Fruit fly (Drosophila melanogaster) whole organism, embryonic: Measurements from ENCODE around the gene CG45076.

Source experiments
- Ada2b ChIP-seq: fragments of 200-800 bp; sonication (Bioruptor generic); IDR thresholded peaks from 2 replicates; pipeline ENCODE4 v1.3.6; 2022; ENCODE audit warnings: missing biosample characterization, missing genetic modification characterization
- Aef1 ChIP-seq: fragments of 200-800 bp; sonication (Bioruptor generic); IDR thresholded peaks from 3 replicates; pipeline ENCODE4 v1.3.6; 2022; ENCODE audit warnings: missing biosample characterization, missing genetic modification characterization
- BEAF-32 ChIP-seq: fragments of 200-800 bp; sonication (Bioruptor generic); optimal IDR thresholded peaks from 3 replicates; lab custom pipeline; 2017; ENCODE audit warnings: missing biosample characterization, missing genetic modification characterization, mild to moderate bottlenecking, moderate library complexity, missing genetic modification reagents
- CG10654 ChIP-seq: fragments of 200-800 bp; sonication (Bioruptor generic); optimal IDR thresholded peaks from 2 replicates; lab custom pipeline; 2016; ENCODE audit warnings: missing biosample characterization, missing genetic modification characterization
- CG10979 ChIP-seq: fragments of 200-800 bp; sonication (Bioruptor generic); optimal IDR thresholded peaks from 2 replicates; lab custom pipeline; 2018; ENCODE audit warnings: missing biosample characterization, mild to moderate bottlenecking, missing genetic modification characterization, moderate library complexity
- CG11093 ChIP-seq: fragments of 200-800 bp; sonication (Bioruptor generic); IDR thresholded peaks from 3 replicates; pipeline ENCODE4 v1.3.6; 2022; ENCODE audit warnings: missing biosample characterization, missing genetic modification characterization
- CG12104 ChIP-seq: fragments of 200-800 bp; sonication (Bioruptor generic); optimal IDR thresholded peaks from 3 replicates; lab custom pipeline; 2016; ENCODE audit warnings: missing biosample characterization, missing genetic modification characterization
- CG12299 ChIP-seq: fragments of 200-800 bp; sonication (Bioruptor generic); optimal IDR thresholded peaks from 2 replicates; lab custom pipeline; 2018; ENCODE audit warnings: missing biosample characterization, mild to moderate bottlenecking, missing genetic modification characterization
- CG12659 ChIP-seq: fragments of 200-800 bp; sonication (Bioruptor generic); optimal IDR thresholded peaks from 3 replicates; lab custom pipeline; 2017; ENCODE audit warnings: mild to moderate bottlenecking, missing biosample characterization, missing genetic modification reagents, missing genetic modification characterization
- CG13624 ChIP-seq: fragments of 200-800 bp; sonication (Bioruptor generic); optimal IDR thresholded peaks from 2 replicates; lab custom pipeline; 2016; ENCODE audit warnings: missing biosample characterization, missing genetic modification characterization
- CG14667 ChIP-seq: fragments of 200-800 bp; sonication (Bioruptor generic); IDR thresholded peaks from 2 replicates; pipeline ENCODE4 v1.3.6; 2022; ENCODE audit warnings: missing biosample characterization, missing genetic modification characterization
- CG15479 ChIP-seq: fragments of 200-800 bp; sonication (Bioruptor generic); optimal IDR thresholded peaks from 3 replicates; lab custom pipeline; 2019; ENCODE audit warnings: missing biosample characterization, mild to moderate bottlenecking, missing genetic modification characterization, moderate library complexity
- CG1603 ChIP-seq: fragments of 200-800 bp; sonication (Bioruptor generic); optimal IDR thresholded peaks from 2 replicates; lab custom pipeline; 2019; ENCODE audit warnings: missing biosample characterization, mild to moderate bottlenecking, missing genetic modification characterization, moderate library complexity
- CG2120 ChIP-seq: fragments of 200-800 bp; sonication (Bioruptor generic); optimal IDR thresholded peaks from 3 replicates; lab custom pipeline; 2016; ENCODE audit warnings: missing biosample characterization, missing genetic modification characterization
- CG2129 ChIP-seq: fragments of 200-800 bp; sonication (Bioruptor generic); IDR thresholded peaks from 2 replicates; pipeline ENCODE4 v1.3.6; 2022; ENCODE audit warnings: missing biosample characterization, missing genetic modification characterization; ENCODE audit not compliant: partially characterized antibody
- CG2202 ChIP-seq: fragments of 200-800 bp; sonication (Bioruptor generic); optimal IDR thresholded peaks from 2 replicates; lab custom pipeline; 2018; ENCODE audit warnings: missing biosample characterization, mild to moderate bottlenecking, missing genetic modification characterization
- CG2875 ChIP-seq: fragments of 200-800 bp; sonication (Bioruptor generic); optimal IDR thresholded peaks from 2 replicates; lab custom pipeline; 2017; ENCODE audit warnings: missing biosample characterization, mild to moderate bottlenecking, missing genetic modification characterization, missing genetic modification reagents
- CG4617 ChIP-seq: fragments of 200-800 bp; sonication (Bioruptor generic); optimal IDR thresholded peaks from 3 replicates; lab custom pipeline; 2016; ENCODE audit warnings: missing biosample characterization, missing genetic modification characterization, borderline replicate concordance
- CG5245 ChIP-seq: fragments of 200-800 bp; sonication (Bioruptor generic); optimal IDR thresholded peaks from 3 replicates; lab custom pipeline; 2016; ENCODE audit warnings: missing biosample characterization, missing genetic modification characterization
- CG6254 ChIP-seq: fragments of 200-800 bp; sonication (Bioruptor generic); optimal IDR thresholded peaks from 3 replicates; lab custom pipeline; 2017; ENCODE audit warnings: mild to moderate bottlenecking, missing biosample characterization, missing genetic modification reagents, missing genetic modification characterization
- CG7271 ChIP-seq: fragments of 200-800 bp; sonication (Bioruptor generic); optimal IDR thresholded peaks from 2 replicates; lab custom pipeline; 2018; ENCODE audit warnings: missing biosample characterization, mild to moderate bottlenecking, missing genetic modification characterization, moderate library complexity
- CG8924 ChIP-seq: fragments of 200-800 bp; optimal IDR thresholded peaks from 3 replicates; lab custom pipeline; 2019; ENCODE audit warnings: missing biosample characterization, mild to moderate bottlenecking, missing genetic modification characterization, moderate library complexity
- Camta ChIP-seq: fragments of 200-800 bp; sonication (Bioruptor generic); optimal IDR thresholded peaks from 2 replicates; lab custom pipeline; 2016; ENCODE audit warnings: missing biosample characterization, missing genetic modification characterization
- Eip74EF ChIP-seq, 2 experiments: fragments of 200-800 bp in 1 of 2; fragments of >200 bp in 1 of 2; sonication (Bioruptor generic) in 1 of 2; optimal IDR thresholded peaks; 2 replicates each; lab custom pipeline; 2017 to 2019; ENCODE audit warnings: missing biosample characterization in 2 of 2, missing genetic modification characterization in 2 of 2, mild to moderate bottlenecking in 1 of 2, moderate library complexity in 1 of 2
- Fer1 ChIP-seq: fragments of 200-800 bp; sonication (Bioruptor generic); optimal IDR thresholded peaks from 2 replicates; lab custom pipeline; 2017; ENCODE audit warnings: missing biosample characterization, mild to moderate bottlenecking, missing genetic modification characterization
- Fer2 ChIP-seq: fragments of 200-800 bp; sonication (Bioruptor generic); optimal IDR thresholded peaks from 2 replicates; lab custom pipeline; 2018; ENCODE audit warnings: missing biosample characterization, mild to moderate bottlenecking, missing genetic modification characterization, moderate library complexity
- Sry-δ ChIP-seq: fragments of 200-800 bp; sonication (Bioruptor generic); optimal IDR thresholded peaks from 2 replicates; lab custom pipeline; 2016; ENCODE audit warnings: missing biosample characterization, missing genetic modification characterization
- Xbp1 ChIP-seq: fragments of 200-800 bp; sonication (Bioruptor generic); optimal IDR thresholded peaks from 3 replicates; lab custom pipeline; 2016; ENCODE audit warnings: missing biosample characterization, mild to moderate bottlenecking, missing genetic modification characterization
- cg ChIP-seq: fragments of 200-800 bp; sonication (Bioruptor generic); optimal IDR thresholded peaks from 3 replicates; lab custom pipeline; 2019; ENCODE audit warnings: missing biosample characterization, mild to moderate bottlenecking, missing genetic modification characterization, moderate library complexity
- corto ChIP-seq: fragments of 200-800 bp; sonication (Bioruptor generic); optimal IDR thresholded peaks from 2 replicates; lab custom pipeline; 2016; ENCODE audit warnings: missing biosample characterization, mild to moderate bottlenecking, missing genetic modification characterization, moderate library complexity
- dan ChIP-seq: fragments of 200-800 bp; sonication (Bioruptor generic); IDR thresholded peaks from 2 replicates; pipeline ENCODE4 v1.3.6; 2022; ENCODE audit warnings: missing biosample characterization, missing genetic modification characterization
- dpn ChIP-seq, 2 experiments: fragments of 200-800 bp; sonication (Bioruptor generic); optimal IDR thresholded peaks; 3 replicates each; lab custom pipeline; 2016; ENCODE audit warnings: missing biosample characterization in 2 of 2, missing genetic modification characterization in 2 of 2
- ftz-f1 ChIP-seq: fragments of 200-800 bp; sonication (Bioruptor generic); optimal IDR thresholded peaks from 2 replicates; lab custom pipeline; 2016; ENCODE audit warnings: missing biosample characterization, missing genetic modification characterization
- gro ChIP-seq: fragments of 200-800 bp; sonication (Bioruptor generic); optimal IDR thresholded peaks from 2 replicates; lab custom pipeline; 2016; ENCODE audit warnings: missing biosample characterization, missing genetic modification characterization
- nerfin-2 ChIP-seq: fragments of 200-800 bp; sonication (Bioruptor generic); IDR thresholded peaks from 2 replicates; pipeline ENCODE4 v1.3.6; 2022; ENCODE audit warnings: missing biosample characterization, missing genetic modification characterization; ENCODE audit not compliant: partially characterized antibody
- onecut ChIP-seq: fragments of 200-800 bp; sonication (Bioruptor generic); IDR thresholded peaks from 2 replicates; pipeline ENCODE4 v1.3.6; 2022; ENCODE audit warnings: missing biosample characterization, missing genetic modification characterization
- prd ChIP-seq, 3 experiments: fragments of >200 bp in 2 of 3; fragments of 200-800 bp in 1 of 3; sonication (Bioruptor generic) in 1 of 3; optimal IDR thresholded peaks in 2 of 3; IDR thresholded peaks in 1 of 3; 2 replicates in 2 of 3; 3 replicates in 1 of 3; pipeline versions ENCODE4 v1.3.6 to Lab custom; 2017 to 2022; ENCODE audit warnings: missing biosample characterization in 1 of 3, missing genetic modification characterization in 1 of 3
- pum ChIP-seq: fragments of 200-800 bp; sonication (Bioruptor generic); optimal IDR thresholded peaks from 2 replicates; lab custom pipeline; 2016; ENCODE audit warnings: missing biosample characterization, missing genetic modification characterization
- pzg ChIP-seq: fragments of 200-800 bp; sonication (Bioruptor generic); optimal IDR thresholded peaks from 3 replicates; lab custom pipeline; 2018; ENCODE audit warnings: missing biosample characterization, mild to moderate bottlenecking, missing genetic modification characterization, moderate library complexity
- rib ChIP-seq: fragments of 200-800 bp; sonication (Bioruptor generic); IDR thresholded peaks from 2 replicates; pipeline ENCODE4 v1.3.6; 2022; ENCODE audit warnings: missing biosample characterization, missing genetic modification characterization
- salm ChIP-seq: fragments of 200-800 bp; sonication (Bioruptor generic); optimal IDR thresholded peaks from 2 replicates; lab custom pipeline; 2018; ENCODE audit warnings: missing biosample characterization, mild to moderate bottlenecking, missing genetic modification characterization
- sc ChIP-seq, 3 experiments: fragments of >200 bp in 2 of 3; fragments of 200-800 bp in 1 of 3; sonication (Bioruptor generic) in 1 of 3; optimal IDR thresholded peaks; 2 replicates in 2 of 3; 3 replicates in 1 of 3; lab custom pipeline; 2017; ENCODE audit warnings: mild to moderate bottlenecking in 1 of 3, missing biosample characterization in 1 of 3, missing genetic modification characterization in 1 of 3, missing genetic modification reagents in 1 of 3
- seq ChIP-seq: fragments of 200-800 bp; sonication (Bioruptor generic); IDR thresholded peaks from 2 replicates; pipeline ENCODE4 v1.3.6; 2022; ENCODE audit warnings: missing biosample characterization, missing genetic modification characterization
- sisA ChIP-seq: fragments of 200-800 bp; sonication (Bioruptor generic); IDR thresholded peaks from 2 replicates; pipeline ENCODE4 v1.3.6; 2022; ENCODE audit warnings: missing biosample characterization, missing genetic modification characterization
- stc ChIP-seq: fragments of 200-800 bp; sonication (Bioruptor generic); IDR thresholded peaks from 2 replicates; pipeline ENCODE4 v1.3.6; 2022; ENCODE audit warnings: missing biosample characterization, missing genetic modification characterization
- tio ChIP-seq: fragments of 200-800 bp; sonication (Bioruptor generic); optimal IDR thresholded peaks from 2 replicates; lab custom pipeline; 2017; ENCODE audit warnings: missing biosample characterization, missing genetic modification characterization, inconsistent platforms
- trh ChIP-seq: fragments of 200-800 bp; sonication (Bioruptor generic); optimal IDR thresholded peaks from 2 replicates; lab custom pipeline; 2016; ENCODE audit warnings: missing biosample characterization, missing genetic modification characterization
- tup ChIP-seq: fragments of 200-800 bp; sonication (Bioruptor generic); optimal IDR thresholded peaks from 2 replicates; lab custom pipeline; 2016; ENCODE audit warnings: missing biosample characterization, mild to moderate bottlenecking, missing genetic modification characterization, moderate library complexity
- yki ChIP-seq: fragments of >200 bp; optimal IDR thresholded peaks from 3 replicates; lab custom pipeline; 2018

CG45076 gene

DNA sequence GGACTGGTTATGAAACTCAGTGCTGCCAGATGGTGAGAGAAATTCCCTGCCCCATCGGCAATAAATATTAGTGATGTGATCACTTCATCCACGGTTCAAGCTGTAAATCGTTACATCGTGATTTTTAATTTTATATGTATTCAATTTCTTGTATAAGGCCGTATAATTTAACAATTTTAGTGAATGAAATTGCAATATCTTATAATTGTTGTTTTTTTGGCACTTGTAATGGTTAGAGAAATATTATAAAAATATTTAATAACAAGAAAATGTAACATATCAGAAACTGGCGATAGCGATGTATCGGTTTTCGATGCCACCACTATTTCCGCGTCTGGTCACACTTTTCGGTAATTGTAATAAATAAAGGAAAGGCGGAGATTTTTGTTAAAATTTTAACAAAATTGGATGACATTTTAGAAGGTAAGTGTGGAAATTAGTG is 6.9 kb upstream of the CG45076 start, which contains the start of the genes mRpL37 and Rbp1 (continued):
- TF ChIP-seq Aef1 (GFP tag; lab: Robert Waterston, UW) (peak; percentile 88), CG6254 (no peak), CG8924 (tag; lab: Kevin White, UChicago) (peak; percentile 84), CG10654 (GFP tag; lab: Kevin White, UChicago) (peak; percentile 65), dpn (GFP tag; optimal IDR thresholded peaks at IDR 0.05; lab: Kevin White, UChicago) (peak; percentile 48 to 82), CG12299 (tag; lab: Kevin White, UChicago) (peak; percentile 55), salm (peak; percentile 23), gro (GFP tag; lab: Kevin White, UChicago) (no peak), prd (optimal IDR thresholded peaks at IDR 0.05; lab: Kevin White, UChicago) (no peak), prd (GFP tag; IDR thresholded peaks at IDR 0.05; lab: Robert Waterston, UW) (peak; percentile 90), Eip74EF (GFP tag; optimal IDR thresholded peaks at IDR 0.05; lab: Kevin White, UChicago) (no peak), pzg (peak; percentile 50), stc (GFP tag; lab: Robert Waterston, UW) (no peak), tup (GFP tag; lab: Kevin White, UChicago) (no peak), seq (GFP tag; lab: Robert Waterston, UW) (no peak), dan (GFP tag; lab: Robert Waterston, UW) (peak; percentile 43; the same call in 1 of the 2 replicates), cg (GFP tag; lab: Kevin White, UChicago) (no peak), onecut (peak; percentile 59; the same call in 1 of the 2 replicates), CG14667 (peak; percentile 48), CG2875 (GFP tag; lab: Kevin White, UChicago) (no peak), trh (GFP tag; lab: Kevin White, UChicago) (peak; percentile 11), CG2120 (GFP tag; lab: Kevin White, UChicago) (peak; percentile 80), CG12104 (GFP tag; lab: Kevin White, UChicago) (peak; percentile 50), CG5245 (GFP tag; lab: Kevin White, UChicago) (peak; percentile 61), tio (peak; percentile 66), CG10979 (peak; percentile 63), Sry-δ (GFP tag; lab: Kevin White, UChicago) (peak; percentile 85), Ada2b (GFP tag; lab: Robert Waterston, UW) (peak; percentile 42; the same call in 1 of the 2 replicates), CG15479 (no peak), corto (GFP tag; lab: Kevin White, UChicago) (peak; percentile 30), yki (peak; percentile 7), CG2129 (GFP tag; lab: Robert Waterston, UW) (peak; percentile 98), Xbp1 (GFP tag; lab: Kevin White, UChicago) (peak; percentile 86), CG2202 (tag; lab: Kevin White, UChicago) (peak; percentile 23), sisA (GFP tag; lab: Robert Waterston, UW) (peak; percentile 86), ftz-f1 (GFP tag; lab: Kevin White, UChicago) (no peak), nerfin-2 (GFP tag; lab: Robert Waterston, UW) (peak; percentile 50; the same call in 1 of the 2 replicates), CG13624 (peak; percentile 33), CG12659 (peak; percentile 85), CG4617 (GFP tag; lab: Kevin White, UChicago) (peak; percentile 84), sc (optimal IDR thresholded peaks at IDR 0.05; lab: Kevin White, UChicago) (no peak), sc (GFP tag; optimal IDR thresholded peaks at IDR 0.05; lab: Kevin White, UChicago) (peak; percentile 43), Fer1 (GFP tag; lab: Kevin White, UChicago) (peak; percentile 55), CG1603 (tag; lab: Kevin White, UChicago) (no peak), rib (GFP tag; lab: Robert Waterston, UW) (no peak), Camta (peak; percentile 33), CG11093 (peak; percentile 80; the same call in 2 of the 3 replicates), BEAF-32 (GFP tag; lab: Kevin White, UChicago) (peak; percentile 97), pum (GFP tag; lab: Kevin White, UChicago) (peak; percentile 71), Fer2 (tag; lab: Kevin White, UChicago) (peak; percentile 45), CG7271 (no peak)
